Fruit fly (Drosophila melanogaster) whole organism, embryonic: ENCODE data around the gene SelG.

Experiments
- ATbp ChIP-seq: fragments of 200-800 bp; sonication (Bioruptor generic); optimal IDR thresholded peaks from 2 replicates; lab custom pipeline; 2017; ENCODE audit warnings: missing biosample characterization, mild to moderate bottlenecking, missing genetic modification characterization, missing genetic modification reagents
- Abd-B ChIP-seq: fragments of 200-800 bp; sonication (Bioruptor generic); optimal IDR thresholded peaks from 2 replicates; lab custom pipeline; 2018; ENCODE audit warnings: missing biosample characterization, mild to moderate bottlenecking, missing genetic modification characterization, moderate library complexity
- Awh ChIP-seq: fragments of 200-800 bp; sonication (Bioruptor generic); IDR thresholded peaks from 2 replicates; pipeline ENCODE4, ENCODE4 v1.3.6; 2022; ENCODE audit warnings: missing biosample characterization, missing genetic modification characterization
- B-H2 ChIP-seq: fragments of 200-800 bp; sonication (Bioruptor generic); optimal IDR thresholded peaks from 2 replicates; lab custom pipeline; 2018; ENCODE audit warnings: missing biosample characterization, mild to moderate bottlenecking, missing genetic modification characterization
- Blimp-1 ChIP-seq: fragments of 200-800 bp; sonication (Bioruptor generic); optimal IDR thresholded peaks from 3 replicates; lab custom pipeline; 2018; ENCODE audit warnings: missing biosample characterization, missing genetic modification characterization, mild to moderate bottlenecking, moderate library complexity, missing genetic modification reagents
- CG11695 ChIP-seq: fragments of 200-800 bp; sonication (Bioruptor generic); IDR thresholded peaks from 3 replicates; pipeline ENCODE4 v1.3.6; 2022; ENCODE audit warnings: missing biosample characterization, missing genetic modification characterization
- CG12155 ChIP-seq: fragments of 200-800 bp; sonication (Bioruptor generic); optimal IDR thresholded peaks from 3 replicates; lab custom pipeline; 2016; ENCODE audit warnings: missing biosample characterization, missing genetic modification characterization
- CG12391 ChIP-seq: fragments of 200-800 bp; sonication (Bioruptor generic); optimal IDR thresholded peaks from 3 replicates; lab custom pipeline; 2018; ENCODE audit warnings: missing biosample characterization, mild to moderate bottlenecking, missing genetic modification characterization, moderate library complexity
- CG13296 ChIP-seq: fragments of 200-800 bp; sonication (Bioruptor generic); optimal IDR thresholded peaks from 3 replicates; lab custom pipeline; 2018; ENCODE audit warnings: missing biosample characterization, mild to moderate bottlenecking, missing genetic modification characterization
- CG15514 ChIP-seq: fragments of 200-800 bp; sonication (Bioruptor generic); optimal IDR thresholded peaks from 3 replicates; lab custom pipeline; 2017; ENCODE audit warnings: missing biosample characterization, missing genetic modification characterization, mild to moderate bottlenecking, moderate library complexity, missing genetic modification reagents
- CG18619 ChIP-seq: fragments of 200-800 bp; sonication (Bioruptor generic); optimal IDR thresholded peaks from 3 replicates; lab custom pipeline; 2017; ENCODE audit warnings: missing biosample characterization, mild to moderate bottlenecking, missing genetic modification characterization
- CG2116 ChIP-seq: fragments of 200-800 bp; sonication (Bioruptor generic); optimal IDR thresholded peaks from 3 replicates; lab custom pipeline; 2018; ENCODE audit warnings: missing biosample characterization, mild to moderate bottlenecking, missing genetic modification characterization
- CG2120 ChIP-seq: fragments of 200-800 bp; sonication (Bioruptor generic); optimal IDR thresholded peaks from 3 replicates; lab custom pipeline; 2016; ENCODE audit warnings: missing biosample characterization, missing genetic modification characterization
- CG2889 ChIP-seq: fragments of 200-800 bp; sonication (Bioruptor generic); IDR thresholded peaks from 3 replicates; pipeline ENCODE4 v1.3.6; 2022; ENCODE audit warnings: missing biosample characterization, missing genetic modification characterization
- CG30403 ChIP-seq: fragments of 200-800 bp; sonication (Bioruptor generic); optimal IDR thresholded peaks from 3 replicates; lab custom pipeline; 2016; ENCODE audit warnings: missing biosample characterization, missing genetic modification characterization
- CG31441 ChIP-seq: fragments of 200-800 bp; sonication (Bioruptor generic); IDR thresholded peaks from 2 replicates; pipeline ENCODE4 v1.3.6; 2022; ENCODE audit warnings: missing biosample characterization, missing genetic modification characterization
- CG32532 ChIP-seq: fragments of 200-800 bp; sonication (Bioruptor generic); IDR thresholded peaks from 2 replicates; pipeline ENCODE4 v1.3.6; 2022; ENCODE audit warnings: missing biosample characterization, missing genetic modification characterization
- CG34224 ChIP-seq: fragments of 200-800 bp; sonication (Bioruptor generic); IDR thresholded peaks from 3 replicates; pipeline ENCODE4 v1.3.6; 2022; ENCODE audit warnings: missing biosample characterization, missing genetic modification characterization; ENCODE audit not compliant: partially characterized antibody
- CG34376 ChIP-seq: fragments of 200-800 bp; sonication (Bioruptor generic); optimal IDR thresholded peaks from 2 replicates; lab custom pipeline; 2018; ENCODE audit warnings: missing biosample characterization, mild to moderate bottlenecking, missing genetic modification characterization
- CG4328 ChIP-seq: fragments of 200-800 bp; sonication (Bioruptor generic); optimal IDR thresholded peaks from 3 replicates; lab custom pipeline; 2017; ENCODE audit warnings: missing biosample characterization, missing genetic modification reagents, missing genetic modification characterization
- CG4730 ChIP-seq: fragments of 200-800 bp; sonication (Bioruptor generic); IDR thresholded peaks from 2 replicates; pipeline ENCODE4 v1.3.6; 2022; ENCODE audit warnings: missing biosample characterization, missing genetic modification characterization
- CG4820 ChIP-seq: fragments of 200-800 bp; sonication (Bioruptor generic); optimal IDR thresholded peaks from 3 replicates; lab custom pipeline; 2016; ENCODE audit warnings: missing biosample characterization, missing genetic modification characterization
- CG8388 ChIP-seq: fragments of 200-800 bp; sonication (Bioruptor generic); optimal IDR thresholded peaks from 2 replicates; lab custom pipeline; 2019; ENCODE audit warnings: missing biosample characterization, mild to moderate bottlenecking, missing genetic modification characterization, moderate library complexity
- CG9932 ChIP-seq: fragments of 200-800 bp; sonication (Bioruptor generic); IDR thresholded peaks from 2 replicates; pipeline ENCODE4 v1.3.6; 2022; ENCODE audit warnings: missing biosample characterization, missing genetic modification characterization
- Chrac-16 ChIP-seq: fragments of 200-800 bp; sonication (Bioruptor generic); optimal IDR thresholded peaks from 3 replicates; lab custom pipeline; 2016; ENCODE audit warnings: missing biosample characterization, missing genetic modification characterization
- D19A ChIP-seq: fragments of 200-800 bp; optimal IDR thresholded peaks from 3 replicates; lab custom pipeline; 2019; ENCODE audit warnings: missing biosample characterization, mild to moderate bottlenecking, missing genetic modification characterization, moderate library complexity
- D19B ChIP-seq: fragments of 200-800 bp; sonication (Bioruptor generic); optimal IDR thresholded peaks from 2 replicates; lab custom pipeline; 2017; ENCODE audit warnings: missing biosample characterization, mild to moderate bottlenecking, missing genetic modification characterization
- Dbx ChIP-seq: fragments of 200-800 bp; sonication (Bioruptor generic); IDR thresholded peaks from 3 replicates; pipeline ENCODE4 v1.3.6; 2022; ENCODE audit warnings: missing biosample characterization, missing genetic modification characterization
- Dp ChIP-seq: fragments of 200-800 bp; sonication (Bioruptor generic); optimal IDR thresholded peaks from 2 replicates; lab custom pipeline; 2018; ENCODE audit warnings: missing biosample characterization, mild to moderate bottlenecking, missing genetic modification characterization, moderate library complexity
- E2f2 ChIP-seq: fragments of 200-800 bp; sonication (Bioruptor generic); IDR thresholded peaks from 2 replicates; pipeline ENCODE4 v1.3.6; 2022; ENCODE audit warnings: missing biosample characterization, missing genetic modification characterization
- Fer1 ChIP-seq: fragments of 200-800 bp; sonication (Bioruptor generic); optimal IDR thresholded peaks from 2 replicates; lab custom pipeline; 2017; ENCODE audit warnings: missing biosample characterization, mild to moderate bottlenecking, missing genetic modification characterization
- Fer3 ChIP-seq: fragments of 200-800 bp; sonication (Bioruptor generic); optimal IDR thresholded peaks from 2 replicates; lab custom pipeline; 2018; ENCODE audit warnings: missing biosample characterization, mild to moderate bottlenecking, missing genetic modification characterization, moderate library complexity
- Hr51 ChIP-seq, 2 experiments: fragments of 200-800 bp; sonication (Bioruptor generic); optimal IDR thresholded peaks; 2 replicates in 1 of 2; 3 replicates in 1 of 2; lab custom pipeline; 2016 to 2018; ENCODE audit warnings: missing biosample characterization in 2 of 2, missing genetic modification characterization in 2 of 2, mild to moderate bottlenecking in 1 of 2, moderate library complexity in 1 of 2
- Med ChIP-seq: fragments of 200-800 bp; sonication (Bioruptor generic); peaks from one replicate; lab custom pipeline; 2016; ENCODE audit warnings: missing biosample characterization, missing genetic modification characterization, mild to moderate bottlenecking, inconsistent platforms, moderate library complexity
- Meics ChIP-seq: fragments of 200-800 bp; sonication (Bioruptor generic); optimal IDR thresholded peaks from 2 replicates; lab custom pipeline; 2017; ENCODE audit warnings: missing biosample characterization, mild to moderate bottlenecking, missing genetic modification characterization
- PHDP ChIP-seq: fragments of 200-800 bp; sonication (Bioruptor generic); optimal IDR thresholded peaks from 3 replicates; lab custom pipeline; 2018; ENCODE audit warnings: missing biosample characterization, mild to moderate bottlenecking, missing genetic modification characterization, moderate library complexity
- Rfx ChIP-seq: fragments of 200-800 bp; sonication (Bioruptor generic); IDR thresholded peaks from 2 replicates; pipeline ENCODE4 v1.3.6; 2022; ENCODE audit warnings: missing biosample characterization, missing genetic modification characterization
- Sox102F ChIP-seq: fragments of 200-800 bp; sonication (Bioruptor generic); optimal IDR thresholded peaks from 2 replicates; lab custom pipeline; 2018; ENCODE audit warnings: missing biosample characterization, mild to moderate bottlenecking, missing genetic modification characterization, moderate library complexity
- YL-1 ChIP-seq: fragments of 200-800 bp; sonication (Bioruptor generic); optimal IDR thresholded peaks from 3 replicates; lab custom pipeline; 2017; ENCODE audit warnings: missing biosample characterization, mild to moderate bottlenecking, missing genetic modification characterization
- bsh ChIP-seq, 2 experiments: fragments of 200-800 bp; sonication (Bioruptor generic); optimal IDR thresholded peaks; 2 replicates each; lab custom pipeline; 2017 to 2018; ENCODE audit warnings: mild to moderate bottlenecking in 2 of 2, missing biosample characterization in 2 of 2, missing genetic modification characterization in 2 of 2, moderate library complexity in 1 of 2
- corto ChIP-seq: fragments of 200-800 bp; sonication (Bioruptor generic); optimal IDR thresholded peaks from 2 replicates; lab custom pipeline; 2016; ENCODE audit warnings: missing biosample characterization, mild to moderate bottlenecking, missing genetic modification characterization, moderate library complexity
- crp ChIP-seq, 2 experiments: fragments of 200-800 bp; sonication (Bioruptor generic); optimal IDR thresholded peaks; 2 replicates in 1 of 2; 3 replicates in 1 of 2; lab custom pipeline; 2017; ENCODE audit warnings: missing biosample characterization in 2 of 2, missing genetic modification characterization in 2 of 2, mild to moderate bottlenecking in 1 of 2, moderate library complexity in 1 of 2
- dan ChIP-seq: fragments of 200-800 bp; sonication (Bioruptor generic); IDR thresholded peaks from 2 replicates; pipeline ENCODE4 v1.3.6; 2022; ENCODE audit warnings: missing biosample characterization, missing genetic modification characterization
- en ChIP-seq: fragments of 200-800 bp; sonication (Bioruptor generic); optimal IDR thresholded peaks from 2 replicates; lab custom pipeline; 2016; ENCODE audit warnings: missing biosample characterization, missing genetic modification characterization
- eve ChIP-seq, 2 experiments: fragments of >200 bp; optimal IDR thresholded peaks; 2 replicates each; lab custom pipeline; 2017; ENCODE audit warnings: missing biosample characterization in 2 of 2, missing genetic modification characterization in 2 of 2
- ind ChIP-seq: fragments of 200-800 bp; sonication (Bioruptor generic); optimal IDR thresholded peaks from 3 replicates; lab custom pipeline; 2016; ENCODE audit warnings: missing biosample characterization, missing genetic modification characterization
- lab ChIP-seq: fragments of 200-800 bp; sonication (Bioruptor generic); optimal IDR thresholded peaks from 3 replicates; lab custom pipeline; 2017; ENCODE audit warnings: missing biosample characterization, missing genetic modification characterization, mild to moderate bottlenecking, moderate library complexity, missing genetic modification reagents
- lmd ChIP-seq: fragments of 200-800 bp; sonication (Bioruptor generic); IDR thresholded peaks from 2 replicates; pipeline ENCODE4 v1.3.6; 2022; ENCODE audit warnings: missing biosample characterization, missing genetic modification characterization
- pho ChIP-seq: fragments of 200-800 bp; sonication (Bioruptor generic); optimal IDR thresholded peaks from 2 replicates; lab custom pipeline; 2016; ENCODE audit warnings: missing biosample characterization, missing genetic modification characterization
- pita ChIP-seq: fragments of 200-800 bp; sonication (Bioruptor generic); optimal IDR thresholded peaks from 2 replicates; lab custom pipeline; 2017; ENCODE audit warnings: missing biosample characterization, mild to moderate bottlenecking, missing genetic modification characterization

SelG gene

DNA sequence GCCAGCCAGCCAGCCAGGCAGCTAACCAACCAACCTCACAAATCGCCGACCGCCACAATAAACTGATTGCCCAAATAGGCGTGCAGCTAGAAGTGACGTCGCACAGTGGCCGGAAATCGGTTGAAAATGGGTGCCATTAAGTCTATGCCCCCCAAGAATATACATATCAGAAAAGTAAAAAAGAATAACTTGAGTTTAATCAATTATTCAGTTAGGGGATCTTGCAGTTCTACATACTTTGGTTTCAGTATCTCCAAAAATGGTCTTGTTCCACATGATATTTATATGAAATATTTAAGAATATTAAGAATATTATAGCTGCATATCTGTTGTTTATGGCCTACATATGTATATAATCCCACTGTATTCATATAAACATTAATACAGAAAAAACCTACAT, 1.7 kb upstream of the SelG start (continued):
- TF ChIP-seq CG4328 (GFP tag; lab: Kevin White, UChicago) (peak; percentile 46), B-H2 (GFP tag; lab: Kevin White, UChicago) (peak; percentile 18), D19A (tag; lab: Kevin White, UChicago) (peak; percentile 42), CG2889 (GFP tag; lab: Robert Waterston, UW) (no peak), Fer3 (tag; lab: Kevin White, UChicago) (peak; percentile 43), CG4730 (no peak), CG12391 (tag; lab: Kevin White, UChicago) (peak; percentile 44), ind (GFP tag; lab: Kevin White, UChicago) (peak; percentile 29), Meics (GFP tag; lab: Kevin White, UChicago) (peak; percentile 62), corto (GFP tag; lab: Kevin White, UChicago) (no peak), Blimp-1 (no peak), CG31441 (GFP tag; lab: Robert Waterston, UW) (0 out of 2 replicates have a peak, but pooled peaks have one; percentile 33), bsh (GFP tag; optimal IDR thresholded peaks at IDR 0.05; lab: Kevin White, UChicago) (peak in 1 of 2 experiments; percentile 31), CG11695 (GFP tag; lab: Robert Waterston, UW) (peak; percentile 19; the same call in 1 of the 3 replicates), Fer1 (GFP tag; lab: Kevin White, UChicago) (peak; percentile 50), PHDP (tag; lab: Kevin White, UChicago) (peak; percentile 64), Hr51 (GFP tag; optimal IDR thresholded peaks at IDR 0.05; lab: Kevin White, UChicago) (peak in 1 of 2 experiments; percentile 69), CG2120 (GFP tag; lab: Kevin White, UChicago) (peak; percentile 40), CG18619 (GFP tag; lab: Kevin White, UChicago) (peak; percentile 37), Sox102F (GFP tag; lab: Kevin White, UChicago) (peak; percentile 44), lab (GFP tag; lab: Kevin White, UChicago) (peak; percentile 61), CG9932 (GFP tag; lab: Robert Waterston, UW) (peak; percentile 58), Awh (0 out of 2 replicates have a peak, but pooled peaks have one; percentile 16), Abd-B (GFP tag; lab: Kevin White, UChicago) (peak; percentile 43), CG32532 (GFP tag; lab: Robert Waterston, UW) (peak; percentile 49; the same call in 1 of the 2 replicates), CG13296 (GFP tag; lab: Kevin White, UChicago) (peak; percentile 69), eve (GFP tag; optimal IDR thresholded peaks at IDR 0.05; lab: Kevin White, UChicago) (no peak), lmd (peak; percentile 50; the same call in 1 of the 2 replicates), Chrac-16 (peak; percentile 15), pita (no peak), Rfx (GFP tag; lab: Robert Waterston, UW) (peak; percentile 58), CG30403 (peak; percentile 38), Med (GFP tag; lab: Kevin White, UChicago) (peak; percentile 73)

DNA sequence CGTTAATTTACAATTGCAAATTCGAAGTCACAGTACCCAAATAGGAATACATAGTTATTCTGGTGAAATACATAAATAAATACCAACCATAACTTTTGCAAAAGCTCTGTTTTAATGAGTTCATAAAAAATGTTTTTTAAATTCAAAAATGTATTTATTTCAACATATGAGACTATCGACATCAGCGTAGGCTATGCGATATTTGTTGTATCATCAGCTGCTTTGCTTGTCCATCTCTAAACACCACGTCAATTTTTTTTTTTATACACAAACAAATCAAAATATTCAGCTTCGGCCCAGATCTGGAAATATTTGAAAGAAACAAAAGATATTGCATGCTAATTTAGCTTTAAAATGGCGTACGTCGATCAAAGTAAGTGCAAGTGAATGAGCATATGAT, 1.1 kb downstream of the SelG start, which contains the start of gene CG1840:
CG1840 (plus strand) TSS at position 211 of the 400 bp plus-strand sequence.
- TF ChIP-seq en (GFP tag; lab: Kevin White, UChicago) (no peak), pho (GFP tag; lab: Kevin White, UChicago) (no peak), ATbp (GFP tag; lab: Kevin White, UChicago) (no peak), E2f2 (GFP tag; lab: Robert Waterston, UW) (0 out of 2 replicates have a peak, but pooled peaks have one; percentile 20), CG12155 (GFP tag; lab: Kevin White, UChicago) (no peak), dan (GFP tag; lab: Robert Waterston, UW) (no peak), CG8388 (GFP tag; lab: Kevin White, UChicago) (no peak), CG34224 (GFP tag; lab: Robert Waterston, UW) (peak; percentile 78), CG4820 (GFP tag; lab: Kevin White, UChicago) (no peak), CG2116 (GFP tag; lab: Kevin White, UChicago) (peak; percentile 1), CG34376 (GFP tag; lab: Kevin White, UChicago) (peak; percentile 8), Dbx (GFP tag; lab: Robert Waterston, UW) (no peak), YL-1 (GFP tag; lab: Kevin White, UChicago) (peak; percentile 13), crp (GFP tag; optimal IDR thresholded peaks at IDR 0.05; lab: Kevin White, UChicago) (peak in 1 of 2 experiments; percentile 79), CG15514 (peak; percentile 53), D19B (GFP tag; lab: Kevin White, UChicago) (no peak), Dp (peak; percentile 14)
